Fruit fly (Drosophila melanogaster) whole organism, embryonic: ENCODE data around the gene tsl.

Experiments used
- CG10462 ChIP-seq: fragments of 200-800 bp; sonication (Bioruptor generic); optimal IDR thresholded peaks from 2 replicates; lab custom pipeline; 2016; ENCODE audit warnings: missing biosample characterization, missing genetic modification characterization
- CG10959 ChIP-seq: fragments of 200-800 bp; sonication (Bioruptor generic); IDR thresholded peaks from 2 replicates; pipeline ENCODE4 v1.3.6; 2022; ENCODE audit warnings: missing biosample characterization, missing genetic modification characterization
- CG11247 ChIP-seq: fragments of 200-800 bp; sonication (Bioruptor generic); IDR thresholded peaks from 2 replicates; pipeline ENCODE4 v1.3.6; 2022; ENCODE audit warnings: missing biosample characterization, missing genetic modification characterization
- CG11398 ChIP-seq: fragments of 200-800 bp; sonication (Bioruptor generic); optimal IDR thresholded peaks from 2 replicates; lab custom pipeline; 2016; ENCODE audit warnings: missing biosample characterization, missing genetic modification characterization
- CG13624 ChIP-seq: fragments of 200-800 bp; sonication (Bioruptor generic); optimal IDR thresholded peaks from 2 replicates; lab custom pipeline; 2016; ENCODE audit warnings: missing biosample characterization, missing genetic modification characterization
- CG14441 ChIP-seq: fragments of 200-800 bp; sonication (Bioruptor generic); IDR thresholded peaks from 2 replicates; pipeline ENCODE4 v1.3.6; 2022; ENCODE audit warnings: missing biosample characterization, missing genetic modification characterization
- CG17359 ChIP-seq: fragments of 200-800 bp; sonication (Bioruptor generic); optimal IDR thresholded peaks from 3 replicates; lab custom pipeline; 2018; ENCODE audit warnings: missing biosample characterization, mild to moderate bottlenecking, missing genetic modification characterization, moderate library complexity
- CG2116 ChIP-seq: fragments of 200-800 bp; sonication (Bioruptor generic); optimal IDR thresholded peaks from 3 replicates; lab custom pipeline; 2018; ENCODE audit warnings: missing biosample characterization, mild to moderate bottlenecking, missing genetic modification characterization
- CG2712 ChIP-seq: fragments of 200-800 bp; optimal IDR thresholded peaks from 3 replicates; lab custom pipeline; 2019; ENCODE audit warnings: missing biosample characterization, mild to moderate bottlenecking, missing genetic modification characterization, moderate library complexity
- CG32767 ChIP-seq: fragments of 200-800 bp; sonication (Bioruptor generic); IDR thresholded peaks from 2 replicates; pipeline ENCODE4 v1.3.6; 2022; ENCODE audit warnings: missing biosample characterization, missing genetic modification characterization
- CG4282 ChIP-seq: fragments of 200-800 bp; sonication (Bioruptor generic); optimal IDR thresholded peaks from 2 replicates; lab custom pipeline; 2016; ENCODE audit warnings: missing biosample characterization, missing genetic modification characterization
- CG6254 ChIP-seq: fragments of 200-800 bp; sonication (Bioruptor generic); optimal IDR thresholded peaks from 3 replicates; lab custom pipeline; 2017; ENCODE audit warnings: mild to moderate bottlenecking, missing biosample characterization, missing genetic modification reagents, missing genetic modification characterization
- CG6654 ChIP-seq: fragments of 200-800 bp; sonication (Bioruptor generic); optimal IDR thresholded peaks from 2 replicates; lab custom pipeline; 2017; ENCODE audit warnings: missing biosample characterization, mild to moderate bottlenecking, missing genetic modification characterization
- CG6813 ChIP-seq: fragments of 200-800 bp; sonication (Bioruptor generic); optimal IDR thresholded peaks from 2 replicates; lab custom pipeline; 2017; ENCODE audit warnings: missing biosample characterization, missing genetic modification characterization, mild to moderate bottlenecking, moderate library complexity, missing genetic modification reagents
- CG7745 ChIP-seq: fragments of 200-800 bp; sonication (Bioruptor generic); optimal IDR thresholded peaks from 2 replicates; lab custom pipeline; 2018; ENCODE audit warnings: missing biosample characterization, mild to moderate bottlenecking, missing genetic modification characterization, moderate library complexity
- CG7928 ChIP-seq: fragments of 200-800 bp; sonication (Bioruptor generic); optimal IDR thresholded peaks from 2 replicates; lab custom pipeline; 2017; ENCODE audit warnings: missing biosample characterization, mild to moderate bottlenecking, missing genetic modification characterization
- CG8290 ChIP-seq, 3 experiments: fragments of 200-800 bp; sonication (Bioruptor generic); optimal IDR thresholded peaks; 2 replicates each; lab custom pipeline; 2016 to 2019; ENCODE audit warnings: missing biosample characterization in 3 of 3, missing genetic modification characterization in 3 of 3, mild to moderate bottlenecking in 2 of 3, moderate library complexity in 1 of 3
- CG8478 ChIP-seq: fragments of >200 bp; optimal IDR thresholded peaks from 2 replicates; lab custom pipeline; 2018
- CG9797 ChIP-seq: fragments of 200-800 bp; sonication (Bioruptor generic); optimal IDR thresholded peaks from 3 replicates; lab custom pipeline; 2018; ENCODE audit warnings: missing biosample characterization, mild to moderate bottlenecking, missing genetic modification characterization
- CkIIα-i1 ChIP-seq: fragments of 200-800 bp; sonication (Bioruptor generic); IDR thresholded peaks from 2 replicates; pipeline ENCODE4 v1.3.6; 2022; ENCODE audit warnings: missing biosample characterization, missing genetic modification characterization
- Dp ChIP-seq: fragments of 200-800 bp; sonication (Bioruptor generic); optimal IDR thresholded peaks from 2 replicates; lab custom pipeline; 2018; ENCODE audit warnings: missing biosample characterization, mild to moderate bottlenecking, missing genetic modification characterization, moderate library complexity
- Drgx ChIP-seq: fragments of 200-800 bp; sonication (Bioruptor generic); IDR thresholded peaks from 2 replicates; pipeline ENCODE4 v1.3.6; 2022; ENCODE audit warnings: missing biosample characterization, missing genetic modification characterization
- Fer3 ChIP-seq: fragments of 200-800 bp; sonication (Bioruptor generic); optimal IDR thresholded peaks from 2 replicates; lab custom pipeline; 2018; ENCODE audit warnings: missing biosample characterization, mild to moderate bottlenecking, missing genetic modification characterization, moderate library complexity
- Gug ChIP-seq: fragments of 200-800 bp; sonication (Bioruptor generic); IDR thresholded peaks from 4 replicates; pipeline ENCODE4 v1.3.6; 2022; ENCODE audit warnings: missing biosample characterization, missing genetic modification characterization
- MBD-R2 ChIP-seq: fragments of 200-800 bp; sonication (Bioruptor generic); IDR thresholded peaks from 2 replicates; pipeline ENCODE4 v1.3.6; 2022; ENCODE audit warnings: missing biosample characterization, missing genetic modification characterization
- MTF-1 ChIP-seq: fragments of 200-800 bp; sonication (Bioruptor generic); optimal IDR thresholded peaks from 2 replicates; lab custom pipeline; 2018; ENCODE audit warnings: missing biosample characterization, mild to moderate bottlenecking, missing genetic modification characterization, borderline replicate concordance
- Meics ChIP-seq: fragments of 200-800 bp; sonication (Bioruptor generic); optimal IDR thresholded peaks from 2 replicates; lab custom pipeline; 2017; ENCODE audit warnings: missing biosample characterization, mild to moderate bottlenecking, missing genetic modification characterization
- Myb ChIP-seq: fragments of 200-800 bp; sonication (Bioruptor generic); optimal IDR thresholded peaks from 2 replicates; lab custom pipeline; 2016; ENCODE audit warnings: missing biosample characterization, missing genetic modification characterization
- Sox102F ChIP-seq: fragments of 200-800 bp; sonication (Bioruptor generic); optimal IDR thresholded peaks from 2 replicates; lab custom pipeline; 2018; ENCODE audit warnings: missing biosample characterization, mild to moderate bottlenecking, missing genetic modification characterization, moderate library complexity
- Ssrp ChIP-seq: fragments of 200-800 bp; sonication (Bioruptor generic); optimal IDR thresholded peaks from 2 replicates; lab custom pipeline; 2018; ENCODE audit warnings: missing biosample characterization, mild to moderate bottlenecking, missing genetic modification characterization, moderate library complexity
- Tbp ChIP-seq: fragments of >200 bp; optimal IDR thresholded peaks from 2 replicates; lab custom pipeline; 2018; ENCODE audit warnings: missing biosample characterization, missing genetic modification characterization
- Vsx1 ChIP-seq: fragments of 200-800 bp; sonication (Bioruptor generic); optimal IDR thresholded peaks from 2 replicates; lab custom pipeline; 2017; ENCODE audit warnings: missing biosample characterization, mild to moderate bottlenecking, missing genetic modification characterization, missing genetic modification reagents
- Xrp1 ChIP-seq: fragments of 200-800 bp; sonication (Bioruptor generic); IDR thresholded peaks from 2 replicates; pipeline ENCODE4 v1.3.6; 2022; ENCODE audit warnings: missing biosample characterization, missing genetic modification characterization
- ara ChIP-seq: fragments of 200-800 bp; sonication (Bioruptor generic); IDR thresholded peaks from 2 replicates; pipeline ENCODE4 v1.3.6; 2022; ENCODE audit warnings: missing biosample characterization, missing genetic modification characterization
- cad ChIP-seq: fragments of >200 bp; optimal IDR thresholded peaks from 2 replicates; lab custom pipeline; 2017; ENCODE audit warnings: missing biosample characterization, missing genetic modification characterization
- chinmo ChIP-seq: fragments of 200-800 bp; sonication (Bioruptor generic); IDR thresholded peaks from 4 replicates; pipeline ENCODE4 v1.3.6; 2022; ENCODE audit warnings: missing biosample characterization, missing genetic modification characterization; ENCODE audit not compliant: partially characterized antibody
- cwo ChIP-seq: fragments of 200-800 bp; sonication (Bioruptor generic); optimal IDR thresholded peaks from 3 replicates; lab custom pipeline; 2017; ENCODE audit warnings: missing biosample characterization, missing genetic modification characterization, mild to moderate bottlenecking, moderate library complexity, missing genetic modification reagents
- dm ChIP-seq: fragments of 200-800 bp; sonication (Bioruptor generic); optimal IDR thresholded peaks from 3 replicates; lab custom pipeline; 2016; ENCODE audit warnings: missing biosample characterization, missing genetic modification characterization
- dysf ChIP-seq: fragments of 200-800 bp; sonication (Bioruptor generic); IDR thresholded peaks from 3 replicates; pipeline ENCODE4 v1.3.6; 2022; ENCODE audit warnings: missing biosample characterization, missing genetic modification characterization
- eve ChIP-seq, 2 experiments: fragments of >200 bp; optimal IDR thresholded peaks; 2 replicates each; lab custom pipeline; 2017; ENCODE audit warnings: missing biosample characterization in 2 of 2, missing genetic modification characterization in 2 of 2
- fd3F ChIP-seq: fragments of 200-800 bp; sonication (Bioruptor generic); optimal IDR thresholded peaks from 2 replicates; lab custom pipeline; 2018; ENCODE audit warnings: missing biosample characterization, mild to moderate bottlenecking, missing genetic modification characterization, moderate library complexity
- gfzf ChIP-seq: fragments of 200-800 bp; sonication (Bioruptor generic); optimal IDR thresholded peaks from 2 replicates; lab custom pipeline; 2016; ENCODE audit warnings: missing biosample characterization, mild to moderate bottlenecking, missing genetic modification characterization, moderate library complexity
- gsb-n ChIP-seq: fragments of 200-800 bp; sonication (Bioruptor generic); optimal IDR thresholded peaks from 3 replicates; lab custom pipeline; 2018; ENCODE audit warnings: missing biosample characterization, mild to moderate bottlenecking, missing genetic modification characterization
- hkb ChIP-seq, 2 experiments: fragments of 200-800 bp in 1 of 2; fragments of >200 bp in 1 of 2; sonication (Bioruptor generic) in 1 of 2; IDR thresholded peaks in 1 of 2; optimal IDR thresholded peaks in 1 of 2; 2 replicates each; pipeline versions ENCODE4 v1.3.6 to Lab custom; 2017 to 2022; ENCODE audit warnings: missing biosample characterization in 1 of 2, missing genetic modification characterization in 1 of 2
- kah ChIP-seq: fragments of 200-800 bp; sonication (Bioruptor generic); optimal IDR thresholded peaks from 2 replicates; lab custom pipeline; 2018; ENCODE audit warnings: missing biosample characterization, mild to moderate bottlenecking, missing genetic modification characterization
- pzg ChIP-seq: fragments of 200-800 bp; sonication (Bioruptor generic); optimal IDR thresholded peaks from 3 replicates; lab custom pipeline; 2018; ENCODE audit warnings: missing biosample characterization, mild to moderate bottlenecking, missing genetic modification characterization, moderate library complexity
- ranshi ChIP-seq: fragments of 200-800 bp; sonication (Bioruptor generic); IDR thresholded peaks from 2 replicates; pipeline ENCODE4 v1.3.6; 2022; ENCODE audit warnings: missing biosample characterization, missing genetic modification characterization
- rib ChIP-seq: fragments of 200-800 bp; sonication (Bioruptor generic); IDR thresholded peaks from 2 replicates; pipeline ENCODE4 v1.3.6; 2022; ENCODE audit warnings: missing biosample characterization, missing genetic modification characterization
- sr ChIP-seq: fragments of 200-800 bp; sonication (Bioruptor generic); IDR thresholded peaks from 3 replicates; pipeline ENCODE4 v1.3.6; 2022; ENCODE audit warnings: missing biosample characterization, missing genetic modification characterization
- tup ChIP-seq: fragments of 200-800 bp; sonication (Bioruptor generic); optimal IDR thresholded peaks from 2 replicates; lab custom pipeline; 2016; ENCODE audit warnings: missing biosample characterization, mild to moderate bottlenecking, missing genetic modification characterization, moderate library complexity
- zen ChIP-seq: fragments of 200-800 bp; sonication (Bioruptor generic); optimal IDR thresholded peaks from 3 replicates; lab custom pipeline; 2018; ENCODE audit warnings: missing biosample characterization, mild to moderate bottlenecking, missing genetic modification characterization, moderate library complexity

tsl gene

DNA sequence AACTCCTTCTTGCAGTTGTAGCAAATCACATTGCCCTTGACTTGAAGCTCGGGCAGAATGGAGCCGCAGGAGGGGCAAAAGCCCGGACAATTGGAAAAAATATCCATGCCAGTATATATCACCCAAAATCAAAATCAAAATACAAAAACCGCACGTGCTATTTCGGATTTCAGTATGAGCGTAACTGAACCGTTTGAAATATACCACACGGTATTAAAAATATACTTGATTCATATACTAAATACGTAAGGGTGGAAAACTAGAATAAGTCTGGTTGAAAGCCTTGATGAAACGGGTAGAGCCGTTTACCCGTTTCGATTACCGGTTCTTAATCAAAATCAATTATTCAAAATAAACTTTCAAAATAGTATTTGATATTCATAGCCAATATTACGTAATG is 4.7 kb downstream of the tsl start, which contains the start of gene Polr1H (continued):
- TF ChIP-seq Sox102F (GFP tag; lab: Kevin White, UChicago), result no peak
- no peak for TF ChIP-seq hkb (optimal IDR thresholded peaks at IDR 0.05; lab: Kevin White, UChicago)
- no peak for TF ChIP-seq hkb (GFP tag; IDR thresholded peaks at IDR 0.05; lab: Robert Waterston, UW)
- TF ChIP-seq CG17359 (tag; lab: Kevin White, UChicago), result no peak
- TF ChIP-seq pzg, result peak; percentile 91
- TF ChIP-seq CG9797 (GFP tag; lab: Kevin White, UChicago), result peak; percentile 74
- TF ChIP-seq CG6254, result no peak
- no peak for TF ChIP-seq kah
- no peak for TF ChIP-seq CG11398 (GFP tag; lab: Kevin White, UChicago)
- 0 out of 4 replicates have a peak, but pooled peaks have one; percentile 57 for TF ChIP-seq chinmo
- no peak for TF ChIP-seq MTF-1 (GFP tag; lab: Kevin White, UChicago)
- TF ChIP-seq CG11247, result no peak
- TF ChIP-seq CG8290 (GFP tag; optimal IDR thresholded peaks at IDR 0.05; lab: Kevin White, UChicago), result no peak
- TF ChIP-seq CG8290 (tag; optimal IDR thresholded peaks at IDR 0.05; lab: Kevin White, UChicago), result no peak
- TF ChIP-seq ranshi (GFP tag; lab: Robert Waterston, UW), result no peak
- peak; percentile 96 for TF ChIP-seq gfzf
- no peak for TF ChIP-seq CG8478 (lab: Kevin White, UChicago)
- TF ChIP-seq Meics (GFP tag; lab: Kevin White, UChicago), result no peak
- TF ChIP-seq dysf (GFP tag; lab: Robert Waterston, UW), result no peak
- no peak for TF ChIP-seq CG2712 (tag; lab: Kevin White, UChicago)
- no peak for TF ChIP-seq CG32767 (GFP tag; lab: Robert Waterston, UW)
- peak; percentile 90 for TF ChIP-seq dm (GFP tag; lab: Kevin White, UChicago)
- no peak for TF ChIP-seq CG7745 (tag; lab: Kevin White, UChicago)
- TF ChIP-seq gsb-n, result no peak
- peak; percentile 21 for TF ChIP-seq CG2116 (GFP tag; lab: Kevin White, UChicago)
- no peak for TF ChIP-seq CG6654 (GFP tag; lab: Kevin White, UChicago)
- TF ChIP-seq Drgx, result no peak
- no peak for TF ChIP-seq fd3F (GFP tag; lab: Kevin White, UChicago)
- TF ChIP-seq Vsx1, result no peak
- TF ChIP-seq MBD-R2 (GFP tag; lab: Robert Waterston, UW), result peak; percentile 49; the same call in 1 of the 2 replicates
- TF ChIP-seq rib (GFP tag; lab: Robert Waterston, UW), result no peak
- no peak for TF ChIP-seq CG14441
- no peak for TF ChIP-seq CG10959 (GFP tag; lab: Robert Waterston, UW)
- peak; percentile 24 for TF ChIP-seq CG13624
- TF ChIP-seq CkIIα-i1 (GFP tag; lab: Robert Waterston, UW), result no peak
- no peak for TF ChIP-seq Fer3
- no peak for TF ChIP-seq CG10462 (GFP tag; lab: Kevin White, UChicago)
- TF ChIP-seq sr (GFP tag; lab: Robert Waterston, UW), result no peak
- peak; percentile 78 for TF ChIP-seq Myb (GFP tag; lab: Kevin White, UChicago)
- TF ChIP-seq zen, result no peak
- no peak for TF ChIP-seq Gug (GFP tag; lab: Robert Waterston, UW)
- peak; percentile 91 for TF ChIP-seq cwo (GFP tag; lab: Kevin White, UChicago)
- no peak for TF ChIP-seq Tbp (GFP tag; lab: Kevin White, UChicago)
- no peak for TF ChIP-seq CG6813 (GFP tag; lab: Kevin White, UChicago)
- TF ChIP-seq eve (GFP tag; optimal IDR thresholded peaks at IDR 0.05; lab: Kevin White, UChicago), result no peak
- peak; percentile 81 for TF ChIP-seq Dp (GFP tag; lab: Kevin White, UChicago)
- no peak for TF ChIP-seq CG4282 (GFP tag; lab: Kevin White, UChicago)
- TF ChIP-seq tup, result no peak
- TF ChIP-seq cad, result no peak
- TF ChIP-seq Ssrp (tag; lab: Kevin White, UChicago), result no peak
- no peak for TF ChIP-seq CG7928 (GFP tag; lab: Kevin White, UChicago)
- no peak for TF ChIP-seq ara (GFP tag; lab: Robert Waterston, UW)
- TF ChIP-seq Xrp1 (GFP tag; lab: Robert Waterston, UW), result no peak
